Worm (Caenorhabditis elegans) whole organism, L1 larva: Measurements from ENCODE around the gene F56D2.2.

Source experiments
- ceh-88 ChIP-seq: fragments of 200-800 bp; sonication (Bioruptor generic); IDR thresholded peaks from 2 replicates; pipeline ENCODE4 v1.3.6; 2022; ENCODE audit warnings: missing genetic modification characterization, missing compliant biosample characterization
- efl-1 ChIP-seq, 4 experiments: fragments of 150-350 bp; optimal IDR thresholded peaks in 3 of 4; peaks in 1 of 4; 1 replicate in 1 of 4; 2 replicates in 3 of 4; lab custom pipeline; 2014; ENCODE audit warnings: missing biosample characterization in 2 of 4, missing genetic modification characterization in 2 of 4, missing genetic modification reagents in 2 of 4
- elt-3 ChIP-seq, 6 experiments: fragments of 150-350 bp in 1 of 6; sonication (generic microtip); optimal IDR thresholded peaks; 2 replicates each; lab custom pipeline; 2017 to 2018; ENCODE audit warnings: missing biosample characterization in 6 of 6, missing genetic modification characterization in 6 of 6, inconsistent platforms in 1 of 6
- fos-1 ChIP-seq: fragments of 150-350 bp; optimal IDR thresholded peaks from 2 replicates; lab custom pipeline; 2014; ENCODE audit warnings: missing biosample characterization, missing genetic modification characterization
- jun-1 ChIP-seq: fragments of 150-350 bp; optimal IDR thresholded peaks from 2 replicates; lab custom pipeline; 2014; ENCODE audit warnings: missing biosample characterization, missing genetic modification reagents, missing genetic modification characterization
- lin-39 ChIP-seq: fragments of 150-350 bp; optimal IDR thresholded peaks from 2 replicates; lab custom pipeline; 2014; ENCODE audit warnings: missing biosample characterization, missing genetic modification reagents, missing genetic modification characterization
- unc-30 ChIP-seq: sonication (generic microtip); optimal IDR thresholded peaks from 2 replicates; lab custom pipeline; 2017; ENCODE audit warnings: missing biosample characterization, missing genetic modification characterization
- unc-62 ChIP-seq: fragments of 150-350 bp; optimal IDR thresholded peaks from 2 replicates; lab custom pipeline; 2014; ENCODE audit warnings: missing biosample characterization, missing genetic modification reagents, missing genetic modification characterization

- TF ChIP-seq efl-1 (optimal IDR thresholded peaks at IDR 0.05; lab: Kevin White, UChicago), result no peak
- no peak for TF ChIP-seq efl-1 (GFP tag; optimal IDR thresholded peaks at IDR 0.05 in 1 of 2; lab: Kevin White, UChicago)
- TF ChIP-seq ceh-88, result no peak
- no peak for TF ChIP-seq elt-3 (tag; optimal IDR thresholded peaks at IDR 0.05; lab: Kevin White, UChicago)
- TF ChIP-seq jun-1 (tag; lab: Kevin White, UChicago), result no peak
- TF ChIP-seq unc-30, result no peak
- TF ChIP-seq lin-39, result no peak
- no peak for TF ChIP-seq fos-1 (tag; lab: Kevin White, UChicago)
- TF ChIP-seq unc-62 (GFP tag; lab: Kevin White, UChicago), result no peak
These were observed 20.6 kb upstream of the F56D2.2 start for ce11 chrIII:5566496-5566895.
